Fruit fly (Drosophila melanogaster): Measurements from ENCODE around the gene Saf6.

The Saf6 gene

dm6 chr2L:855052-855547 is 39.4 kb upstream of the Saf6 start, which contains the start of gene CG13949 (continued):
- TF ChIP-seq gsb (GFP tag; IDR thresholded peaks at IDR 0.05): peak; percentile 24; the same call in 1 of the 2 replicates
- peak; percentile 70 for TF ChIP-seq CG3995 (GFP tag; optimal IDR thresholded peaks at IDR 0.05)
- TF ChIP-seq vvl (GFP tag; IDR thresholded peaks at IDR 0.05): peak; percentile 88
- TF ChIP-seq CG17361 (GFP tag; IDR thresholded peaks at IDR 0.05): peak; percentile 66; the same call in 2 of the 3 replicates
- peak; percentile 62 for TF ChIP-seq CG17359 (tag; optimal IDR thresholded peaks at IDR 0.05)
- peak; percentile 45 for TF ChIP-seq bcd (GFP tag; optimal IDR thresholded peaks at IDR 0.05)
- TF ChIP-seq CG15269 (tag; optimal IDR thresholded peaks at IDR 0.05): peak; percentile 72
- TF ChIP-seq Atf-2 (GFP tag; optimal IDR thresholded peaks at IDR 0.05): peak; percentile 33
- TF ChIP-seq tup (GFP tag; optimal IDR thresholded peaks at IDR 0.05): no peak
- TF ChIP-seq Myb (GFP tag; optimal IDR thresholded peaks at IDR 0.05): peak; percentile 100
- peak; percentile 67 for TF ChIP-seq Sox102F (GFP tag; optimal IDR thresholded peaks at IDR 0.05)
- TF ChIP-seq Jarid2 (GFP tag; optimal IDR thresholded peaks at IDR 0.05): peak; percentile 22
- TF ChIP-seq lola (GFP tag; optimal IDR thresholded peaks at IDR 0.05): peak in 1 of 3 experiments; percentile 35
- no peak for TF ChIP-seq Max (GFP tag; optimal IDR thresholded peaks at IDR 0.05)
- TF ChIP-seq CG17612 (GFP tag; IDR thresholded peaks at IDR 0.05): no peak
- TF ChIP-seq sim (GFP tag; IDR thresholded peaks at IDR 0.05): no peak
- no peak for TF ChIP-seq CG14860 (GFP tag; IDR thresholded peaks at IDR 0.05; ENCODE audit: partially characterized antibody)
- peak; percentile 51 for TF ChIP-seq CG9727 (GFP tag; optimal IDR thresholded peaks at IDR 0.05)
- peak; percentile 43 for TF ChIP-seq CG3407 (GFP tag; optimal IDR thresholded peaks at IDR 0.05)
- TF ChIP-seq CG7839 (tag; optimal IDR thresholded peaks at IDR 0.05): peak; percentile 73
- peak; percentile 57 for TF ChIP-seq CG16813 (GFP tag; IDR thresholded peaks at IDR 0.05; ENCODE audit: partially characterized antibody)
- no peak for TF ChIP-seq ham (GFP tag; IDR thresholded peaks at IDR 0.05)
- peak; percentile 35 for TF ChIP-seq CG4282 (GFP tag; optimal IDR thresholded peaks at IDR 0.05)
- TF ChIP-seq CG12299 (tag; optimal IDR thresholded peaks at IDR 0.05): peak; percentile 56
- TF ChIP-seq CG9797 (GFP tag; optimal IDR thresholded peaks at IDR 0.05): no peak
- TF ChIP-seq CG17802 (tag; optimal IDR thresholded peaks at IDR 0.05): no peak
- no peak for TF ChIP-seq Optix (GFP tag; IDR thresholded peaks at IDR 0.05)
- TF ChIP-seq Dp (GFP tag; optimal IDR thresholded peaks at IDR 0.05): peak; percentile 51
- peak; percentile 63 for TF ChIP-seq CG13894 (tag; optimal IDR thresholded peaks at IDR 0.05)
- peak; percentile 64; the same call in 1 of the 2 replicates for TF ChIP-seq wdn (GFP tag; IDR thresholded peaks at IDR 0.05)
- TF ChIP-seq ap (GFP tag; IDR thresholded peaks at IDR 0.05): no peak
- TF ChIP-seq CG13624 (GFP tag; optimal IDR thresholded peaks at IDR 0.05): peak; percentile 64
- peak; percentile 65; the same call in 1 of the 2 replicates for TF ChIP-seq Bgb (GFP tag; IDR thresholded peaks at IDR 0.05; ENCODE audit: partially characterized antibody)
- TF ChIP-seq CG9437 (GFP tag; optimal IDR thresholded peaks at IDR 0.05): no peak
- TF ChIP-seq CG11696 (GFP tag; IDR thresholded peaks at IDR 0.05): 0 out of 2 replicates have a peak, but pooled peaks have one; percentile 57
- peak; percentile 63 for TF ChIP-seq lilli (GFP tag; optimal IDR thresholded peaks at IDR 0.05)
- TF ChIP-seq CG16863 (GFP tag; optimal IDR thresholded peaks at IDR 0.05): peak; percentile 23
- TF ChIP-seq CG4707 (GFP tag; optimal IDR thresholded peaks at IDR 0.05): no peak
- TF ChIP-seq ac (GFP tag; optimal IDR thresholded peaks at IDR 0.05): no peak
- TF ChIP-seq Rx (GFP tag; IDR thresholded peaks at IDR 0.05): peak; percentile 57; the same call in 1 of the 2 replicates
- peak; percentile 1 for TF ChIP-seq kah (GFP tag; optimal IDR thresholded peaks at IDR 0.05)
- TF ChIP-seq fd96Cb (tag; optimal IDR thresholded peaks at IDR 0.05): peak; percentile 27
- peak; percentile 79 for TF ChIP-seq NFAT (GFP tag; IDR thresholded peaks at IDR 0.05)
- TF ChIP-seq so (GFP tag; IDR thresholded peaks at IDR 0.05): no peak
- TF ChIP-seq emc (GFP tag; optimal IDR thresholded peaks at IDR 0.05): no peak
- peak; percentile 47; the same call in 1 of the 2 replicates for TF ChIP-seq klu (GFP tag; IDR thresholded peaks at IDR 0.05)
- peak; percentile 21 for TF ChIP-seq Abd-B (GFP tag; optimal IDR thresholded peaks at IDR 0.05)
- TF ChIP-seq ewg (GFP tag; optimal IDR thresholded peaks at IDR 0.05): peak; percentile 35
- no peak for TF ChIP-seq CG4328 (GFP tag; optimal IDR thresholded peaks at IDR 0.05)
- TF ChIP-seq CG10267 (tag; optimal IDR thresholded peaks at IDR 0.05): peak; percentile 72
